Worm (Caenorhabditis elegans): Measurements from ENCODE around the gene E01G6.1.
"Not testable (repeated sequence)": the region's sequence is repeated elsewhere in the genome, so short reads cannot be mapped to it uniquely, and the experiment has no call there.

Gene E01G6.1

DNA sequence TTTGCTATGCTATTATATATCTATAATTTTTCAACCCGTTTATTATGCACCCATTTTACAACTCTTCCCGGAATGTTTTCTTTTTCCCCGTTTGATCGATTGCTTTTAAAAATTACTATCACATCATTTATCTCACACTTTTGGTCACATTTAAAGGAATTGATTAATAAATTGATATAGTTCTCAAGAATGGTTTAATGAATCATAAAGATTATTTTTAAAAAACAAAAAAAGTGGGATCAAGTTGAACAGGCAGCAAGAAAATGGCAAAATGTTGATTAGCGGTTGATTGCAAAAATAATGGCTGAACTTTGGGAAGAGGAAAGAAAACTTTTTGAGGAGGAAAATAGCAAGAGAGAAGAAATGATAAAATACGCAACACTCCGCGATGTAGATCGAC is 39.2 kb downstream of the E01G6.1 start, which contains the start of gene W06D11.5:
TSS of gene W06D11.5 (plus strand) at position 301 of the 400 bp plus-strand sequence.
- TF ChIP-seq pag-3 (tag; optimal IDR thresholded peaks at IDR 0.05; ENCODE audit: borderline replicate concordance, insufficient read depth): no peak
- peak; percentile 1 for TF ChIP-seq nhr-85 (tag)
- TF ChIP-seq mab-9 (GFP tag; IDR thresholded peaks at IDR 0.05): no peak

DNA sequence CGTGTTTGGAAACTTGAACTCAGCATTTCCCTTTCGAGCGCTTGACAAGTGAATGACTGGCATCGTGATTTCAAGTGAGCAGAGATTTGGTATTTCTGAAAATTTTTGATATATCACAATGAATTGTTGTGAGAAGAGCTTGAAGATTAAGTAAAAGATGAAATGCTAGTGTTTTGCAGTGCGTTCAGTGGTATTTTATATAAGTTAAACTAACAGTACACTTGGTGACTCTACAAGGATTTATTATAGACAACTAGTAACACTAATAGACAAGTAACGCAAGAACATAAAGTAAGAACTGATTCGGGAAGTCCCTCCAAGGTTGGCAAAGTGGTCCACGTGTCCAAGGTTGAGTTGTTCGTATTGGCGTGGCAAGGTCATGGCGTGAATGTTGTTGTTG is 42.1 kb downstream of the E01G6.1 start, which contains the start of gene dot-1.3:
TSS of gene dot-1.3 (minus strand) at position 101 of the 400 bp plus-strand sequence.
- not testable (repeated sequence) for TF ChIP-seq mef-2 (tag; optimal IDR thresholded peaks at IDR 0.05); nhr-47 (tag; optimal IDR thresholded peaks at IDR 0.05); ets-5 (GFP tag; IDR thresholded peaks at IDR 0.05)

DNA sequence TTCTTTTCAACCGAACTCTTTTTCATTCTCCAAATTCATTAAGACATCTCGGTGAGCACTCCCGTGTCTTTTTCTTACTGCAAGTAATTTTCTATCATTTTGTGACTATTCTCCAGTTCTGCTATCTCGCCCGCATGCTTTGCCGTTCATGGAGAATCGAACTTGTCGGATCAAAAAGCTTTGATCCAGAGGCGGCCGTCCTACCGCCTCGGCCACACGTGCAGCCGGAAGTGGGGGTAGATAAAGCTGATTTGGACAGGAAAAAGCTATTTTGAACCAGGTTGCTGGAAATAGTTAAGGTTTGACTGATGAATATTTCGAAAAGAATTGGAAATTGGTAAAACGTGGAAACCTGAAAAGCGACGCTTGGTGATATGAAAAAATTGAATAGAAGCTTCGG is 43.5 kb downstream of the E01G6.1 start:
- TF ChIP-seq C04F5.9 (tag; optimal IDR thresholded peaks at IDR 0.05) (no peak), irx-1 (tag; optimal IDR thresholded peaks at IDR 0.05) (no peak), dpl-1 (GFP tag; optimal IDR thresholded peaks at IDR 0.05) (no peak), hlh-4 (tag; optimal IDR thresholded peaks at IDR 0.05) (no peak), lir-3 (tag; optimal IDR thresholded peaks at IDR 0.05; ENCODE audit: poor library complexity) (no peak), tbx-2 (tag; optimal IDR thresholded peaks at IDR 0.05) (no peak), efl-1 (optimal IDR thresholded peaks at IDR 0.05) (no peak), efl-1 (GFP tag; optimal IDR thresholded peaks at IDR 0.05 in 1 of 2) (no peak), nhr-77 (tag; optimal IDR thresholded peaks at IDR 0.05) (no peak), Y116A8C.19 (tag; optimal IDR thresholded peaks at IDR 0.05; ENCODE audit: borderline replicate concordance) (no peak), unc-86 (tag; optimal IDR thresholded peaks at IDR 0.05) (no peak), aly-2 (tag; optimal IDR thresholded peaks at IDR 0.05) (no peak), ztf-4 (tag; optimal IDR thresholded peaks at IDR 0.05) (no peak), lin-15B (tag; optimal IDR thresholded peaks at IDR 0.05) (no peak), swsn-7 (tag; optimal IDR thresholded peaks at IDR 0.05) (no peak), nhr-19 (GFP tag; conservative IDR thresholded peaks at IDR 0.05) (no peak), mdl-1 (tag; optimal IDR thresholded peaks at IDR 0.05) (no peak), mef-2 (tag; optimal IDR thresholded peaks at IDR 0.05) (no peak), fkh-8 (tag; optimal IDR thresholded peaks at IDR 0.05) (no peak)

DNA sequence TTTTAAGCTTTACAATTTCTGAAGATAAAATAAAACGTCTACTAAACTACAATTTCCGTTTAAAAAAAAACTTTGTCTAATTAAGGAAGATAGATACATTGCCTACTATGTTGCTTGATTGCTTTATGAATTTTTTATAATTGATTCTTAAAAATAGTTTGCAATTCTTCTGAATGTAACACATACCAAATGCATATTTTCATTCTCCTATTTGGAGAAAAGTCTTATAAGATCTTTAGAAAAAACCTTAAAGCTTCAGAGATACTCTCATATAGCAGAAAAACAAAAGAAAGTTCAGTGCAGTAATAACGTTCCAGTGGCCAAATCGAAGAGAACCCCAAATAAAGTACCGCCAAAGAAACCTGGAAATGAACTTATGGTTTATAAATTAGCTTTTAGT is 45.9 kb downstream of the E01G6.1 start, which contains the start of gene phf-32:
TSS of gene phf-32 (plus strand) at position 301 of the 400 bp plus-strand sequence.
- TF ChIP-seq lsy-2 (tag; optimal IDR thresholded peaks at IDR 0.05): no peak
- no peak for TF ChIP-seq aha-1 (tag; optimal IDR thresholded peaks at IDR 0.05)
- no peak for TF ChIP-seq zip-4 (GFP tag; optimal IDR thresholded peaks at IDR 0.05)
- TF ChIP-seq F16B12.6 (tag; optimal IDR thresholded peaks at IDR 0.05): no peak
- TF ChIP-seq pax-3 (tag; optimal IDR thresholded peaks at IDR 0.05): no peak
- no peak for TF ChIP-seq ceh-8 (GFP tag; optimal IDR thresholded peaks at IDR 0.05)

DNA sequence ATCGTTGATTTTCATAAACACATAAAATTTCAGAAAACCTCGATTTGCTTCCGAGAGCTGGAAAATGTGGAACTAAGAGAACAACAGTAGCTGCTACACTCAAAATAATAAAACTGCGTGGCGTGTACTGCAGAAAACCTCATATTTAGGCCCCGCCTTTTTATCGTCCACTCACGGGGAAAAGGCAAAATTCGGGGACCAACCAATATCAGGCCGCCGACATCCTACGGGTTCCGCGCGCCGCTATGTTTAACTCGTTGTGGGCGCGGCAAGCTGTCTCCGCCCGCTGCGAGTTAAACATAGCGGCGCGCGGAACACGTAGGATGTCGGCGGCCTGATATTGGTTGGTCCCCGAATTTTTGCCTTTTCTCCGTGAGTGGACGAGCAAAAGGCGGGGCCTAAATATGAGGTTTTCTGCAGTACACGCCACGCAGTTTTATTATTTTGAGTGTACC is 47.4 kb downstream of the E01G6.1 start, which contains the start of gene F17A2.16:
TSS of gene F17A2.16 (plus strand) at position 405 of the 455 bp plus-strand sequence.
- TF ChIP-seq skn-1, hlh-4, lin-15B (tag; optimal IDR thresholded peaks at IDR 0.05): not testable (repeated sequence)

DNA sequence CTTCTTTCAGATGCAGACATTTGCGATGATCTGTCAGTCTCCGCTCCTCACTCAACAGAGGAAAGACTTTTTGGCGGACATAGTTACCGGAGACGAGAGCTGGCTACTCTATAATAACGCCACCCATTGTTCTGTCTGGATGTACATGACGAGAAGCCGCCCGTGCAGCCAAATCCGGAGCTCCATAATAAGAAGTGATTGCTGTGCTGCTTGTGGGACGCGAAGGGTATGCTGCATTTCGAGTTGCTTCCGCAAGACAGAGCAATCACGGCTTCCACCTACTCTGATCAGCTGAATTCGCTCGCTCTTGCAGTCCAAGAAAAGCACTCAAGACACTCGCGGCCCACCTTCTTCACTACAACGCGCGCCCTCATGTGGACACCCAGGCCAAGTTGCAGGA is 53.1 kb downstream of the E01G6.1 start:
- TF ChIP-seq mab-9 (GFP tag; IDR thresholded peaks at IDR 0.05) (no peak), pax-3 (tag; optimal IDR thresholded peaks at IDR 0.05) (no peak), nhr-28 (tag; optimal IDR thresholded peaks at IDR 0.05) (no peak), lsy-2 (tag; optimal IDR thresholded peaks at IDR 0.05) (no peak), C16A3.4 (tag; optimal IDR thresholded peaks at IDR 0.05) (no peak)
